Worm (Caenorhabditis elegans): ENCODE data around the gene ZK1127.13.

ce11 chrII:7051778-7052177 lies 1.3 kb upstream of the ZK1127.13 start, which contains the start of gene ZK1127.12:
- TF ChIP-seq nhr-237 (tag; optimal IDR thresholded peaks at IDR 0.05) (no peak), unc-62 (GFP tag; optimal IDR thresholded peaks at IDR 0.05) (no peak), zip-8 (tag; optimal IDR thresholded peaks at IDR 0.05) (no peak), sem-2 (GFP tag; optimal IDR thresholded peaks at IDR 0.05) (no peak), nhr-76 (tag; optimal IDR thresholded peaks at IDR 0.05) (no peak), lin-13 (tag; optimal IDR thresholded peaks at IDR 0.05) (no peak), mls-2 (tag; optimal IDR thresholded peaks at IDR 0.05) (no peak), pha-4 (tag; optimal IDR thresholded peaks at IDR 0.05) (no peak), cnd-1 (tag; optimal IDR thresholded peaks at IDR 0.05) (no peak), elt-3 (tag; optimal IDR thresholded peaks at IDR 0.05) (no peak), snpc-4 (tag; optimal IDR thresholded peaks at IDR 0.05) (no peak), ztf-11 (tag; optimal IDR thresholded peaks at IDR 0.05) (no peak)
